Worm (Caenorhabditis elegans) whole organism, L2 larva: ENCODE results near the gene F55B11.2.
"Not testable (repeated sequence)": the region's sequence is repeated elsewhere in the genome, so short reads cannot be mapped to it uniquely, and the experiment has no call there.

Experiments
- C34F6.9 ChIP-seq: fragments of 150-350 bp; optimal IDR thresholded peaks from 2 replicates; lab custom pipeline; 2014; ENCODE audit warnings: missing biosample characterization, missing genetic modification characterization
- R02D3.7 ChIP-seq: fragments of 150-350 bp; optimal IDR thresholded peaks from 2 replicates; lab custom pipeline; 2014; ENCODE audit warnings: missing biosample characterization, missing genetic modification characterization
- Y55F3AM.14 ChIP-seq: fragments of 200-800 bp; sonication (Bioruptor generic); optimal IDR thresholded peaks from 2 replicates; lab custom pipeline; 2018; ENCODE audit warnings: mild to moderate bottlenecking, missing genetic modification characterization, missing compliant biosample characterization
- ZK546.5 ChIP-seq: sonication (generic microtip); optimal IDR thresholded peaks from 2 replicates; lab custom pipeline; 2017; ENCODE audit warnings: missing biosample characterization, missing genetic modification characterization
- aly-2 ChIP-seq: fragments of 150-350 bp; optimal IDR thresholded peaks from 2 replicates; lab custom pipeline; 2014; ENCODE audit warnings: missing biosample characterization, missing genetic modification characterization
- ceh-82 ChIP-seq: fragments of 150-350 bp; optimal IDR thresholded peaks from 2 replicates; lab custom pipeline; 2014; ENCODE audit warnings: missing biosample characterization, missing genetic modification characterization
- crh-2 ChIP-seq: sonication (generic microtip); optimal IDR thresholded peaks from 2 replicates; lab custom pipeline; 2017; ENCODE audit warnings: missing biosample characterization, missing genetic modification characterization
- dmd-4 ChIP-seq: sonication (generic microtip); optimal IDR thresholded peaks from 2 replicates; lab custom pipeline; 2017; ENCODE audit warnings: missing biosample characterization, missing genetic modification characterization
- egl-27 ChIP-seq: sonication (generic microtip); optimal IDR thresholded peaks from 3 replicates; lab custom pipeline; 2017; ENCODE audit warnings: missing biosample characterization, missing genetic modification reagents, missing genetic modification characterization
- elt-3 ChIP-seq: sonication (generic microtip); optimal IDR thresholded peaks from 2 replicates; lab custom pipeline; 2017; ENCODE audit warnings: missing biosample characterization, missing genetic modification characterization
- fos-1 ChIP-seq: fragments of 150-350 bp; optimal IDR thresholded peaks from 2 replicates; lab custom pipeline; 2014; ENCODE audit warnings: missing biosample characterization, missing genetic modification characterization
- gmeb-1 ChIP-seq: fragments of 150-350 bp; optimal IDR thresholded peaks from 2 replicates; lab custom pipeline; 2014; ENCODE audit warnings: missing biosample characterization, missing genetic modification characterization
- lin-11 ChIP-seq: fragments of 150-350 bp; sonication (generic microtip); optimal IDR thresholded peaks from 2 replicates; lab custom pipeline; 2014; ENCODE audit warnings: missing biosample characterization, missing genetic modification characterization, inconsistent platforms, mixed read lengths
- lin-13 ChIP-seq: fragments of 150-350 bp; optimal IDR thresholded peaks from 2 replicates; lab custom pipeline; 2014; ENCODE audit warnings: missing biosample characterization, missing genetic modification reagents, missing genetic modification characterization
- lin-39 ChIP-seq: fragments of 150-350 bp; optimal IDR thresholded peaks from 2 replicates; lab custom pipeline; 2014; ENCODE audit warnings: missing biosample characterization, missing genetic modification reagents, missing genetic modification characterization
- lsy-2 ChIP-seq, 2 experiments: fragments of 150-350 bp in 1 of 2; sonication (generic microtip) in 1 of 2; optimal IDR thresholded peaks; 2 replicates each; lab custom pipeline; 2014 to 2017; ENCODE audit warnings: missing biosample characterization in 2 of 2, missing genetic modification characterization in 2 of 2
- mbf-1 ChIP-seq: sonication (generic microtip); optimal IDR thresholded peaks from 2 replicates; lab custom pipeline; 2017; ENCODE audit warnings: missing biosample characterization, missing genetic modification characterization
- mdl-1 ChIP-seq, 2 experiments: fragments of 150-350 bp in 1 of 2; sonication (generic microtip) in 1 of 2; optimal IDR thresholded peaks; 2 replicates each; lab custom pipeline; 2017; ENCODE audit warnings: missing biosample characterization in 2 of 2, missing genetic modification characterization in 2 of 2
- nhr-11 ChIP-seq: fragments of 150-350 bp; optimal IDR thresholded peaks from 2 replicates; lab custom pipeline; 2014; ENCODE audit warnings: missing biosample characterization, missing genetic modification characterization
- nhr-129 ChIP-seq: fragments of 150-350 bp; optimal IDR thresholded peaks from 2 replicates; lab custom pipeline; 2014; ENCODE audit warnings: missing biosample characterization, missing genetic modification characterization
- nhr-237 ChIP-seq: fragments of 150-350 bp; optimal IDR thresholded peaks from 2 replicates; lab custom pipeline; 2014; ENCODE audit warnings: missing biosample characterization, missing genetic modification characterization
- nhr-25 ChIP-seq: fragments of 150-350 bp; sonication (generic microtip); optimal IDR thresholded peaks from 3 replicates; lab custom pipeline; 2014; ENCODE audit warnings: missing biosample characterization, missing genetic modification characterization
- nhr-6 ChIP-seq: fragments of 150-350 bp; optimal IDR thresholded peaks from 2 replicates; lab custom pipeline; 2014; ENCODE audit warnings: missing biosample characterization, missing genetic modification characterization
- nhr-77 ChIP-seq: fragments of 150-350 bp; optimal IDR thresholded peaks from 2 replicates; lab custom pipeline; 2014; ENCODE audit warnings: missing biosample characterization, missing genetic modification characterization
- skn-1 ChIP-seq: sonication (generic microtip); optimal IDR thresholded peaks from 2 replicates; lab custom pipeline; 2017; ENCODE audit warnings: missing biosample characterization, missing genetic modification characterization
- sma-3 ChIP-seq: sonication (generic microtip); optimal IDR thresholded peaks from 2 replicates; lab custom pipeline; 2016; ENCODE audit warnings: missing genetic modification reagents, missing genetic modification characterization, missing compliant biosample characterization
- sma-9 ChIP-seq, 2 experiments: fragments of 150-350 bp in 1 of 2; sonication (generic microtip) in 1 of 2; optimal IDR thresholded peaks; 2 replicates each; lab custom pipeline; 2014 to 2016; ENCODE audit warnings: missing genetic modification characterization in 2 of 2, mild to moderate bottlenecking in 1 of 2, missing biosample characterization in 1 of 2, missing compliant biosample characterization in 1 of 2, missing genetic modification reagents in 1 of 2, moderate library complexity in 1 of 2
- snpc-4 ChIP-seq: fragments of 150-350 bp; optimal IDR thresholded peaks from 2 replicates; lab custom pipeline; 2014; ENCODE audit warnings: missing biosample characterization, missing genetic modification characterization
- unc-39 ChIP-seq: fragments of 150-350 bp; optimal IDR thresholded peaks from 2 replicates; lab custom pipeline; 2014; ENCODE audit warnings: missing biosample characterization, missing genetic modification characterization
- unc-55 ChIP-seq: fragments of 150-350 bp; sonication (generic microtip); optimal IDR thresholded peaks from 3 replicates; lab custom pipeline; 2014; ENCODE audit warnings: missing biosample characterization, missing genetic modification reagents, missing genetic modification characterization
- unc-62 ChIP-seq: fragments of 150-350 bp; optimal IDR thresholded peaks from 2 replicates; lab custom pipeline; 2014; ENCODE audit warnings: missing biosample characterization, missing genetic modification reagents, missing genetic modification characterization
- zag-1 ChIP-seq: fragments of 150-350 bp; optimal IDR thresholded peaks from 2 replicates; lab custom pipeline; 2014; ENCODE audit warnings: missing biosample characterization, missing genetic modification characterization
- ztf-1 ChIP-seq: fragments of 200-800 bp; sonication (Bioruptor generic); conservative IDR thresholded peaks from 2 replicates; pipeline ENCODE4 v1.3.6; 2022; ENCODE audit warnings: missing genetic modification characterization, missing compliant biosample characterization
- ztf-11 ChIP-seq: sonication (generic microtip); optimal IDR thresholded peaks from 2 replicates; lab custom pipeline; 2017; ENCODE audit warnings: missing biosample characterization, missing genetic modification characterization
- ztf-4 ChIP-seq: fragments of 150-350 bp; optimal IDR thresholded peaks from 2 replicates; lab custom pipeline; 2014; ENCODE audit warnings: missing biosample characterization, missing genetic modification characterization

F55B11.2 gene

DNA sequence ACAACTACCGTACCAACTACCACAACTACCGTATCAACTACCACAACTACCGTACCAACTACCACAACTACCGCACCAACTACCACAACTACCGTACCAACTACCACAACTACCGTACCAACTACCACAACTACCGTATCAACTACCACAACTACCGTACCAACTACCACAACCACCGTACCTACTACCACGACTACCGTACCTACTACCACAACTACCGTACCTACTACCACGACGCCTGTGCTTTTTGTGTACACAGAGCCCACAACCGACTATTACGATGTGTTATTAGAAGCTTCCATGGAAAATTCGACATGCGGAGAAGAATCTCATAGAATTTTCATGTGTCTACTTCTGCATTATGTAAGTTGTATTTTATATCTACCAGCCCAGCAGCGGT is 4.3 kb upstream of the F55B11.2 start, which contains the start of gene F55B11.5:
F55B11.5 (plus strand) TSS at position 301 of the 400 bp plus-strand sequence.
- TF ChIP-seq sma-9 (GFP tag; optimal IDR thresholded peaks at IDR 0.05; lab: Kevin White, UChicago); sma-9 (tag; optimal IDR thresholded peaks at IDR 0.05; lab: Kevin White, UChicago); Y55F3AM.14 (GFP tag; lab: Kevin White, UChicago); ztf-1 (GFP tag; lab: Robert Waterston, UW): not testable (repeated sequence)

DNA sequence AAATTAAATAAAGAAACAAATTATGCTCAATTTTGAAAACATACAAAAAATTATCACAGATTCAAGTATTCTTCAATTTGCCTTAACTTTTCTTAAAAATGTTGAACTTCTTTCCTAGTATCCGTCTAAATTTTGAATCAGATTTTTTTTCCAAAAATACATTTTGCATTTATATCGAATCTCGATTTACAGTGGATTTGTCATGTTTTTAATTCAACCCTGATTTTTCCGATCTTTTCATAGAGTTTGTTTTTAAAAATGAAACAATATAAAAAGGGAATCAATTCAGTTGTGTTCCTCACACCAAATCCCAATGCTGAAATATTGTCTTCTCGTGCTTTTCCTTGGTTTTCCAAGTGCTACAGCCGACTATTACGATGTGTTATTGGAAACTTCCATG is 1.3 kb upstream of the F55B11.2 start, which contains the start of gene F55B11.3:
F55B11.3 (plus strand) TSS at position 301 of the 400 bp plus-strand sequence.
- TF ChIP-seq mdl-1 (tag; optimal IDR thresholded peaks at IDR 0.05; lab: Kevin White, UChicago) = no peak

DNA sequence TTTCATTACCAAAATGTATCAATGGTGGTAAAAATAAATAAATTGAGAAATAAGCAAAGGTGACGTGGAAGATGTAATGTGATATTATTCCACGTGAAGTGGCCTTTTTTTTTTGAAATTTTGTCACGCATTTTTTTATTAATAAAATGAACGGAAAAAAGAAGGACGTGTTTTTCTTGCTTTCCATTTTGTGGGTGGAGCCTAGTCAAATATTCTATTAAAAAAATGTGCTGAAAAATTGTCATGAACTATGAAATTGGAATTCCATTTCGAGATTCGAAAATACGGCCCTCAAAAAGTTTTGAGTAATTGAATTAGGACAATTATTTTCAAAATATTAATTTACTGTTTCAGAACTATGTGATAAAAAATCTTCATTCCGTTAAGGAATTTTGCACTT is 1.2 kb downstream of the F55B11.2 start, which contains the start of gene F55B11.7:
F55B11.7 (minus strand) TSS at position 101 of the 400 bp plus-strand sequence.
- no peak for TF ChIP-seq elt-3
- no peak for TF ChIP-seq Y55F3AM.14 (GFP tag; lab: Kevin White, UChicago)
- TF ChIP-seq ztf-11 (tag; lab: Kevin White, UChicago) = no peak
- TF ChIP-seq lin-13 (GFP tag; lab: Kevin White, UChicago) = no peak
- TF ChIP-seq ztf-1 (GFP tag; lab: Robert Waterston, UW) = no peak
- TF ChIP-seq fos-1 (tag; lab: Kevin White, UChicago) = no peak
- no peak for TF ChIP-seq mbf-1 (tag; lab: Kevin White, UChicago)
- no peak for TF ChIP-seq egl-27 (tag; lab: Kevin White, UChicago)
- no peak for TF ChIP-seq snpc-4 (tag; lab: Kevin White, UChicago)
- TF ChIP-seq nhr-77 (tag; lab: Kevin White, UChicago) = no peak
- no peak for TF ChIP-seq nhr-237
- no peak for TF ChIP-seq dmd-4
- TF ChIP-seq lsy-2 (tag; optimal IDR thresholded peaks at IDR 0.05; lab: Kevin White, UChicago) = no peak
- no peak for TF ChIP-seq aly-2
- no peak for TF ChIP-seq crh-2 (tag; lab: Kevin White, UChicago)
- no peak for TF ChIP-seq unc-39 (tag; lab: Kevin White, UChicago)
- no peak for TF ChIP-seq nhr-129 (tag; lab: Kevin White, UChicago)
- TF ChIP-seq ztf-4 (tag; lab: Kevin White, UChicago) = no peak
- no peak for TF ChIP-seq C34F6.9 (tag; lab: Kevin White, UChicago)
- no peak for TF ChIP-seq gmeb-1 (tag; lab: Kevin White, UChicago)

DNA sequence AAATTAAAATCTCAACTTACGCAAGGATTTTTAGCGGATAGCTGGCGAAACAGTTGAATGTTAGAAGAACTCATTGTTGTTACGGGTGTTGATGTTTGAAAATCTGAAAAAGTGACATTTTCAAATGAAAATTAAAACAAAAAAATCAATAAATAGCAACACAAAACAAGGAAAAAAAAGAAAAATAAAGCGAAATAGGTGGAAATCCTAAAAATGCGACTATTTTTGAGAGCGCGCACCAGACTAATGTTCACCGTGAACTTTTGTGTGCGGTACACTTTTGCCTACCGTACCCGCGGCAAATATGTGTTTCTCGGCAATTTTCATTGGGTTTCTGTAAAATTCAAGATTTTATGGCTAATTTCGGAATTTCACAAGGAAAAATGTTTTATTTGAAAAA is 6.0 kb downstream of the F55B11.2 start, which contains the start of gene F55B11.6:
F55B11.6 (minus strand) TSS at position 101 of the 400 bp plus-strand sequence.
- no peak for TF ChIP-seq Y55F3AM.14 (GFP tag; lab: Kevin White, UChicago)
- no peak for TF ChIP-seq nhr-129 (tag; lab: Kevin White, UChicago)
- TF ChIP-seq ztf-11 (tag; lab: Kevin White, UChicago) = no peak
- no peak for TF ChIP-seq lin-13 (GFP tag; lab: Kevin White, UChicago)
- no peak for TF ChIP-seq aly-2
- no peak for TF ChIP-seq egl-27 (tag; lab: Kevin White, UChicago)
- no peak for TF ChIP-seq zag-1 (tag; lab: Kevin White, UChicago)
- TF ChIP-seq elt-3 = no peak
- TF ChIP-seq lin-39 (tag; lab: Kevin White, UChicago) = no peak
- no peak for TF ChIP-seq sma-9 (GFP tag; optimal IDR thresholded peaks at IDR 0.05; lab: Kevin White, UChicago)
- no peak for TF ChIP-seq sma-9 (tag; optimal IDR thresholded peaks at IDR 0.05; lab: Kevin White, UChicago)
- no peak for TF ChIP-seq C34F6.9 (tag; lab: Kevin White, UChicago)
- no peak for TF ChIP-seq ZK546.5
- TF ChIP-seq nhr-11 (tag; lab: Kevin White, UChicago) = no peak
- TF ChIP-seq ztf-4 (tag; lab: Kevin White, UChicago) = no peak
- TF ChIP-seq unc-62 (GFP tag; lab: Kevin White, UChicago) = no peak

DNA sequence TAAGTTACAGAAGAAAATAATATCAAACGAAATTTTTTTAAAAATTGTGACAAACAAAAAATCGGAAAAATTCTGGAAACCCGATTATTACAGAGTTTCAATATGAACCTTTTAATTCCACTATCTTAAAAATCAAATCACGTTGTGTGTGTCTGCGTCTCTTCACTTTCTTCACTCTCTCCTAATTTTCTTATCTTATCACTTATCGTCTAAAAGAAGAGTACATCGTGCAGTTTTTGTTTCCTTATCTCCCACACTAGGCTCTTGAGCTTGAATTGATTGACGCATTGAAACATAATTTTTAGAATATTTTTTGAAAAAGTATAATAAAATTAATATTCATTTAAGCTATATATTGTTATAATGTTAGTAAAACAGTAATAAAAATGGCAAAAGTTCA is 8.9 kb downstream of the F55B11.2 start:
- TF ChIP-seq mdl-1 (tag; optimal IDR thresholded peaks at IDR 0.05; lab: Kevin White, UChicago) = peak in 1 of 2 experiments; percentile 69
- peak; percentile 98 for TF ChIP-seq fos-1 (tag; lab: Kevin White, UChicago)
- TF ChIP-seq nhr-129 (tag; lab: Kevin White, UChicago) = no peak
- TF ChIP-seq unc-55 = no peak
- no peak for TF ChIP-seq nhr-6 (tag; lab: Kevin White, UChicago)
- TF ChIP-seq nhr-25 = no peak
- TF ChIP-seq R02D3.7 (tag; lab: Kevin White, UChicago) = no peak
- TF ChIP-seq nhr-11 (tag; lab: Kevin White, UChicago) = no peak
- TF ChIP-seq egl-27 (tag; lab: Kevin White, UChicago) = peak; percentile 23
- no peak for TF ChIP-seq ceh-82
- peak; percentile 76 for TF ChIP-seq skn-1 (tag; lab: Kevin White, UChicago)
- TF ChIP-seq crh-2 (tag; lab: Kevin White, UChicago) = peak; percentile 55
- TF ChIP-seq sma-3 = peak; percentile 42
- TF ChIP-seq lin-11 (tag; lab: Kevin White, UChicago) = no peak
- peak; percentile 61 for TF ChIP-seq gmeb-1 (tag; lab: Kevin White, UChicago)
